Fruit fly (Drosophila melanogaster) whole organism, embryonic: Measurements from ENCODE around the gene alpha-Est8.
A peak's percentile ranks its signal among the peaks of the same experiment; 100 is the strongest.

Source experiments
- Atf6 ChIP-seq: fragments of 200-800 bp; sonication (Bioruptor generic); IDR thresholded peaks from 2 replicates; pipeline ENCODE4 v1.3.6; 2022; ENCODE audit warnings: missing biosample characterization, missing genetic modification characterization
- Bgb ChIP-seq: fragments of 200-800 bp; sonication (Bioruptor generic); IDR thresholded peaks from 2 replicates; pipeline ENCODE4 v1.3.6; 2022; ENCODE audit warnings: missing biosample characterization, missing genetic modification characterization; ENCODE audit not compliant: partially characterized antibody
- CG10543 ChIP-seq: fragments of 200-800 bp; sonication (Bioruptor generic); optimal IDR thresholded peaks from 3 replicates; lab custom pipeline; 2017; ENCODE audit warnings: missing biosample characterization, mild to moderate bottlenecking, missing genetic modification characterization, moderate library complexity
- CG11247 ChIP-seq: fragments of 200-800 bp; sonication (Bioruptor generic); IDR thresholded peaks from 2 replicates; pipeline ENCODE4 v1.3.6; 2022; ENCODE audit warnings: missing biosample characterization, missing genetic modification characterization
- CG12299 ChIP-seq: fragments of 200-800 bp; sonication (Bioruptor generic); optimal IDR thresholded peaks from 2 replicates; lab custom pipeline; 2018; ENCODE audit warnings: missing biosample characterization, mild to moderate bottlenecking, missing genetic modification characterization
- CG13296 ChIP-seq: fragments of 200-800 bp; sonication (Bioruptor generic); optimal IDR thresholded peaks from 3 replicates; lab custom pipeline; 2018; ENCODE audit warnings: missing biosample characterization, mild to moderate bottlenecking, missing genetic modification characterization
- CG14860 ChIP-seq: fragments of 200-800 bp; sonication (Bioruptor generic); IDR thresholded peaks from 3 replicates; pipeline ENCODE4 v1.3.6; 2022; ENCODE audit warnings: missing biosample characterization, missing genetic modification characterization; ENCODE audit not compliant: partially characterized antibody
- CG15269 ChIP-seq: fragments of 200-800 bp; sonication (Bioruptor generic); optimal IDR thresholded peaks from 2 replicates; lab custom pipeline; 2018; ENCODE audit warnings: missing biosample characterization, mild to moderate bottlenecking, missing genetic modification characterization, moderate library complexity
- CG18599 ChIP-seq: fragments of 200-800 bp; sonication (Bioruptor generic); optimal IDR thresholded peaks from 3 replicates; lab custom pipeline; 2017; ENCODE audit warnings: missing biosample characterization, missing genetic modification characterization, mild to moderate bottlenecking, moderate library complexity, missing genetic modification reagents
- CG32767 ChIP-seq: fragments of 200-800 bp; sonication (Bioruptor generic); IDR thresholded peaks from 2 replicates; pipeline ENCODE4 v1.3.6; 2022; ENCODE audit warnings: missing biosample characterization, missing genetic modification characterization
- CG32772 ChIP-seq: fragments of 200-800 bp; sonication (Bioruptor generic); IDR thresholded peaks from 2 replicates; pipeline ENCODE4 v1.3.6; 2022; ENCODE audit warnings: missing biosample characterization, missing genetic modification characterization
- CG3281 ChIP-seq: fragments of 200-800 bp; sonication (Bioruptor generic); optimal IDR thresholded peaks from 3 replicates; lab custom pipeline; 2017; ENCODE audit warnings: missing biosample characterization, mild to moderate bottlenecking, missing genetic modification characterization
- CG34224 ChIP-seq: fragments of 200-800 bp; sonication (Bioruptor generic); IDR thresholded peaks from 3 replicates; pipeline ENCODE4 v1.3.6; 2022; ENCODE audit warnings: missing biosample characterization, missing genetic modification characterization; ENCODE audit not compliant: partially characterized antibody
- CG34376 ChIP-seq: fragments of 200-800 bp; sonication (Bioruptor generic); optimal IDR thresholded peaks from 2 replicates; lab custom pipeline; 2018; ENCODE audit warnings: missing biosample characterization, mild to moderate bottlenecking, missing genetic modification characterization
- CG3847 ChIP-seq: fragments of 200-800 bp; sonication (Bioruptor generic); IDR thresholded peaks from 2 replicates; pipeline ENCODE4 v1.3.6; 2022; ENCODE audit warnings: missing biosample characterization, missing genetic modification characterization
- CG5953 ChIP-seq: fragments of 200-800 bp; sonication (Bioruptor generic); IDR thresholded peaks from 2 replicates; pipeline ENCODE4 v1.3.6; 2022; ENCODE audit warnings: missing biosample characterization, missing genetic modification characterization
- CG8944 ChIP-seq: fragments of 200-800 bp; sonication (Bioruptor generic); optimal IDR thresholded peaks from 3 replicates; lab custom pipeline; 2016; ENCODE audit warnings: missing biosample characterization, missing genetic modification characterization
- CoRest ChIP-seq: fragments of 200-800 bp; sonication (Bioruptor generic); optimal IDR thresholded peaks from 3 replicates; lab custom pipeline; 2018; ENCODE audit warnings: missing biosample characterization, mild to moderate bottlenecking, missing genetic modification characterization, moderate library complexity
- Doc3 ChIP-seq: fragments of 200-800 bp; sonication (Bioruptor generic); IDR thresholded peaks from 3 replicates; pipeline ENCODE4 v1.3.6; 2022; ENCODE audit warnings: missing biosample characterization, missing genetic modification characterization; ENCODE audit not compliant: partially characterized antibody
- Drgx ChIP-seq: fragments of 200-800 bp; sonication (Bioruptor generic); IDR thresholded peaks from 2 replicates; pipeline ENCODE4 v1.3.6; 2022; ENCODE audit warnings: missing biosample characterization, missing genetic modification characterization
- H2.0 ChIP-seq: fragments of 200-800 bp; sonication (Bioruptor generic); IDR thresholded peaks from 2 replicates; pipeline ENCODE4 v1.3.6; 2022; ENCODE audit warnings: missing biosample characterization, missing genetic modification characterization
- Lim3 ChIP-seq: fragments of 200-800 bp; sonication (Bioruptor generic); IDR thresholded peaks from 2 replicates; pipeline ENCODE4 v1.3.6; 2022; ENCODE audit warnings: missing biosample characterization, missing genetic modification characterization
- Mad ChIP-seq: fragments of 200-800 bp; sonication (Bioruptor generic); optimal IDR thresholded peaks from 2 replicates; lab custom pipeline; 2016; ENCODE audit warnings: missing biosample characterization, missing genetic modification characterization
- Rfx ChIP-seq: fragments of 200-800 bp; sonication (Bioruptor generic); IDR thresholded peaks from 2 replicates; pipeline ENCODE4 v1.3.6; 2022; ENCODE audit warnings: missing biosample characterization, missing genetic modification characterization
- TFAM ChIP-seq: fragments of 200-800 bp; sonication (Bioruptor generic); optimal IDR thresholded peaks from 2 replicates; lab custom pipeline; 2017; ENCODE audit warnings: missing biosample characterization, missing genetic modification characterization, inconsistent platforms
- Trl ChIP-seq, 3 experiments: fragments of >200 bp in 2 of 3; fragments of 200-800 bp in 1 of 3; sonication (Bioruptor generic) in 1 of 3; optimal IDR thresholded peaks; 2 replicates in 1 of 3; 3 replicates in 2 of 3; lab custom pipeline; 2016 to 2017; ENCODE audit warnings: missing biosample characterization in 1 of 3, missing genetic modification characterization in 1 of 3
- Xbp1 ChIP-seq: fragments of 200-800 bp; sonication (Bioruptor generic); optimal IDR thresholded peaks from 3 replicates; lab custom pipeline; 2016; ENCODE audit warnings: missing biosample characterization, mild to moderate bottlenecking, missing genetic modification characterization
- abd-A ChIP-seq: fragments of 200-800 bp; sonication (Bioruptor generic); optimal IDR thresholded peaks from 3 replicates; lab custom pipeline; 2019; ENCODE audit warnings: missing biosample characterization, mild to moderate bottlenecking, missing genetic modification characterization, moderate library complexity
- amos ChIP-seq: fragments of 200-800 bp; sonication (Bioruptor generic); IDR thresholded peaks from 2 replicates; pipeline ENCODE4 v1.3.6; 2022; ENCODE audit warnings: missing biosample characterization, missing genetic modification characterization; ENCODE audit not compliant: partially characterized antibody
- corto ChIP-seq: fragments of 200-800 bp; sonication (Bioruptor generic); optimal IDR thresholded peaks from 2 replicates; lab custom pipeline; 2016; ENCODE audit warnings: missing biosample characterization, mild to moderate bottlenecking, missing genetic modification characterization, moderate library complexity
- croc ChIP-seq: fragments of 200-800 bp; sonication (Bioruptor generic); conservative IDR thresholded peaks from 3 replicates; pipeline ENCODE4 v1.3.6; 2022; ENCODE audit warnings: missing biosample characterization, missing genetic modification characterization
- crol ChIP-seq: fragments of 200-800 bp; sonication (Bioruptor generic); IDR thresholded peaks from 2 replicates; pipeline ENCODE4 v1.3.6; 2022; ENCODE audit warnings: missing biosample characterization, missing genetic modification characterization
- cwo ChIP-seq: fragments of 200-800 bp; sonication (Bioruptor generic); optimal IDR thresholded peaks from 3 replicates; lab custom pipeline; 2017; ENCODE audit warnings: missing biosample characterization, missing genetic modification characterization, mild to moderate bottlenecking, moderate library complexity, missing genetic modification reagents
- hbn ChIP-seq: fragments of 200-800 bp; sonication (Bioruptor generic); IDR thresholded peaks from 2 replicates; pipeline ENCODE4 v1.3.6; 2022; ENCODE audit warnings: missing biosample characterization, missing genetic modification characterization; ENCODE audit not compliant: partially characterized antibody
- klu ChIP-seq: fragments of 200-800 bp; sonication (Bioruptor generic); IDR thresholded peaks from 2 replicates; pipeline ENCODE4 v1.3.6; 2022; ENCODE audit warnings: missing biosample characterization, missing genetic modification characterization
- lola ChIP-seq, 3 experiments: fragments of >200 bp in 2 of 3; fragments of 200-800 bp in 1 of 3; sonication (Bioruptor generic) in 1 of 3; optimal IDR thresholded peaks; 2 replicates each; lab custom pipeline; 2017 to 2019; ENCODE audit warnings: missing biosample characterization in 3 of 3, missing genetic modification characterization in 3 of 3, mild to moderate bottlenecking in 1 of 3, moderate library complexity in 1 of 3
- nerfin-2 ChIP-seq: fragments of 200-800 bp; sonication (Bioruptor generic); IDR thresholded peaks from 2 replicates; pipeline ENCODE4 v1.3.6; 2022; ENCODE audit warnings: missing biosample characterization, missing genetic modification characterization; ENCODE audit not compliant: partially characterized antibody
- org-1 ChIP-seq: fragments of 200-800 bp; sonication (Bioruptor generic); optimal IDR thresholded peaks from 2 replicates; lab custom pipeline; 2017; ENCODE audit warnings: missing biosample characterization, missing genetic modification characterization
- schlank ChIP-seq: fragments of 200-800 bp; sonication (Bioruptor generic); optimal IDR thresholded peaks from 2 replicates; lab custom pipeline; 2018; ENCODE audit warnings: missing biosample characterization, mild to moderate bottlenecking, missing genetic modification characterization
- scrt ChIP-seq: fragments of 200-800 bp; sonication (Bioruptor generic); optimal IDR thresholded peaks from 2 replicates; lab custom pipeline; 2018; ENCODE audit warnings: missing biosample characterization, mild to moderate bottlenecking, missing genetic modification characterization, moderate library complexity
- sd ChIP-seq: fragments of 200-800 bp; sonication (Bioruptor generic); optimal IDR thresholded peaks from 3 replicates; lab custom pipeline; 2018; ENCODE audit warnings: missing biosample characterization, mild to moderate bottlenecking, missing genetic modification characterization, moderate library complexity
- sug ChIP-seq: fragments of 200-800 bp; optimal IDR thresholded peaks from 2 replicates; lab custom pipeline; 2019; ENCODE audit warnings: missing biosample characterization, mild to moderate bottlenecking, missing genetic modification characterization, moderate library complexity

alpha-Est8 gene

DNA sequence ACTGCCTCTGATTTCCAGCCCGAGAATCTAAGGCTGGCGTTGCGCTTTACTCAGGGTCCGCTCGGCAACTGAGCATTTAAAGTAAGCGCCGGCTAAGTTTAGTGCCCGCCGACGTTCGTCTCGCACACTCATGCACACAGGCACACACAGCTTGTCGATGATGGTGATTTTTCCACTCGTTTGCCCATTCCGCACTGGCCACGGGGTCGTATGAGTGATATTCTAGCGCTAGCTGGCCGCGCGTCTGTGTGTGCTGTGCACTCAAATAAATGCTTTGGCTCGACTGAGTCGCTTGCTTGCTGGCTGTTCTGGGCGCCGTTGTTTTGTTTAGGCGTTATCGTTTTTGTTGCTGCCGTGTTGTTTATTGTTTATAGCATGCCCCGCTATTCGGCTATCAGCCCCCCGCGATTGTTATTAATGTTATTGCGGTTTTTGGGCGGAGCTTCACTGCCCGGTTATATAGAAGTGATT is at the start of gene alpha-Est8 (continued):
- no peak for TF ChIP-seq CG14860 (GFP tag; lab: Robert Waterston, UW)
- TF ChIP-seq CG15269 (tag; lab: Kevin White, UChicago), result peak; percentile 32
- TF ChIP-seq Rfx (GFP tag; lab: Robert Waterston, UW), result peak; percentile 34; the same call in 1 of the 2 replicates
- TF ChIP-seq crol (GFP tag; lab: Robert Waterston, UW), result 0 out of 2 replicates have a peak, but pooled peaks have one; percentile 7
- peak; percentile 93 for TF ChIP-seq CG10543 (GFP tag; lab: Kevin White, UChicago)
- TF ChIP-seq Lim3 (GFP tag; lab: Robert Waterston, UW), result no peak
- 0 out of 2 replicates have a peak, but pooled peaks have one; percentile 16 for TF ChIP-seq nerfin-2 (GFP tag; lab: Robert Waterston, UW)
- no peak for TF ChIP-seq schlank (tag; lab: Kevin White, UChicago)
- TF ChIP-seq CG12299 (tag; lab: Kevin White, UChicago), result peak; percentile 15
- no peak for TF ChIP-seq H2.0 (GFP tag; lab: Robert Waterston, UW)
- no peak for TF ChIP-seq CG8944 (GFP tag; lab: Kevin White, UChicago)
- TF ChIP-seq CG34376 (GFP tag; lab: Kevin White, UChicago), result peak; percentile 84
- TF ChIP-seq hbn (GFP tag; lab: Robert Waterston, UW), result no peak
- TF ChIP-seq Atf6 (GFP tag; lab: Robert Waterston, UW), result peak; percentile 57; the same call in 1 of the 2 replicates
- TF ChIP-seq cwo, result peak; percentile 45
- no peak for TF ChIP-seq Doc3
- TF ChIP-seq CG11247 (GFP tag; lab: Robert Waterston, UW), result 0 out of 2 replicates have a peak, but pooled peaks have one; percentile 21
- TF ChIP-seq CG3847 (GFP tag; lab: Robert Waterston, UW), result 0 out of 2 replicates have a peak, but pooled peaks have one; percentile 15
- TF ChIP-seq CG13296 (GFP tag; lab: Kevin White, UChicago), result peak; percentile 23
- no peak for TF ChIP-seq klu (GFP tag; lab: Robert Waterston, UW)
- peak; percentile 62 for TF ChIP-seq abd-A (tag; lab: Kevin White, UChicago)
- peak; percentile 1 for TF ChIP-seq scrt (GFP tag; lab: Kevin White, UChicago)
- no peak for TF ChIP-seq Drgx
- TF ChIP-seq sd (tag; lab: Kevin White, UChicago), result peak; percentile 77
- TF ChIP-seq Trl (optimal IDR thresholded peaks at IDR 0.05; lab: Kevin White, UChicago), result no peak
- no peak for TF ChIP-seq Trl (GFP tag; optimal IDR thresholded peaks at IDR 0.05; lab: Kevin White, UChicago)
- TF ChIP-seq CG34224, result peak; percentile 55; the same call in 2 of the 3 replicates
- TF ChIP-seq TFAM (GFP tag; lab: Kevin White, UChicago), result no peak
- TF ChIP-seq CG3281, result peak; percentile 38
- TF ChIP-seq CG5953 (GFP tag; lab: Robert Waterston, UW), result no peak
- peak; percentile 55; the same call in 1 of the 2 replicates for TF ChIP-seq amos (GFP tag; lab: Robert Waterston, UW)
- no peak for TF ChIP-seq CG32772 (GFP tag; lab: Robert Waterston, UW)
- peak; percentile 100 for TF ChIP-seq sug
- TF ChIP-seq CoRest, result no peak
- no peak for TF ChIP-seq croc (GFP tag; lab: Robert Waterston, UW)
- TF ChIP-seq Bgb (GFP tag; lab: Robert Waterston, UW), result peak; percentile 73
- no peak for TF ChIP-seq corto (GFP tag; lab: Kevin White, UChicago)
- TF ChIP-seq CG18599 (GFP tag; lab: Kevin White, UChicago), result peak; percentile 32
- no peak for TF ChIP-seq lola (GFP tag; optimal IDR thresholded peaks at IDR 0.05; lab: Kevin White, UChicago)
- no peak for TF ChIP-seq Xbp1 (GFP tag; lab: Kevin White, UChicago)
- TF ChIP-seq org-1, result no peak
- no peak for TF ChIP-seq CG32767 (GFP tag; lab: Robert Waterston, UW)
- no peak for TF ChIP-seq Mad (GFP tag; lab: Kevin White, UChicago)
